Worm (Caenorhabditis elegans) whole organism, young adult: ENCODE results near the gene F29C12.6.

Experiments used
- nhr-179 ChIP-seq: sonication (generic microtip); optimal IDR thresholded peaks from 2 replicates; lab custom pipeline; 2016; ENCODE audit warnings: mild to moderate bottlenecking, missing genetic modification characterization, missing compliant biosample characterization
- ztf-28 ChIP-seq: fragments of 200-800 bp; sonication (Bioruptor generic); IDR thresholded peaks from 2 replicates; pipeline ENCODE4 v1.3.6; 2022; ENCODE audit warnings: missing genetic modification reagents, missing genetic modification characterization, missing compliant biosample characterization

DNA sequence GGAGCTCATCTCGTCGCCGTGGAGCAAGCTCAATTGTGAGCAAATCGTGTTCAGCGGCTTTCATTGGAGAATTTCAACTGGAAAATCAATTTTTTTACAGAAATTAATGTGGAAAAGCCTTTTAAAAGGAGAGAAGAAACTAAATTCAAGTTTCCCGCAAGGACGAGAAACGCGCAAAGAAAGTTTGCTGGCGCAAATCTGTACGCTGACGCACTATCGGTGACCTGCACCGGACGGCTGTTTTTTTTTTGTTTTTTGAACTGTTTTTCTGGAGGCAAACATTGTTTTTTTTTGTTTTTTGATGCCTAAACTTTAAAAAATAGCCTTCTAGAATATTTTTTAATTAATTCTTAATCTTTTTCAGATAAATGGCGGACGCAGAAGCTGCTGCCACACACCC lies 27.3 kb downstream of the F29C12.6 start, which contains the start of the genes hpr-17 and F32A11.1:
- TF ChIP-seq ztf-28 (GFP tag; lab: Robert Waterston, UW) = no peak
- no peak for TF ChIP-seq nhr-179
